Worm (Caenorhabditis elegans): ENCODE measurements around the gene rbc-1.

rbc-1 gene

ce11 chrX:14572419-14572818, 38.8 kb upstream of the rbc-1 start, which contains the start of gene lron-1 (continued):
- TF ChIP-seq F22D6.2 (tag; optimal IDR thresholded peaks at IDR 0.05), result no peak
- no peak for TF ChIP-seq ceh-91 (GFP tag; IDR thresholded peaks at IDR 0.05)
- TF ChIP-seq K11D2.4 (GFP tag; IDR thresholded peaks at IDR 0.05), result no peak
- TF ChIP-seq hsf-1 (GFP tag; IDR thresholded peaks at IDR 0.05), result no peak
- TF ChIP-seq mxl-1 (tag; optimal IDR thresholded peaks at IDR 0.05), result no peak
- TF ChIP-seq bed-1 (GFP tag; IDR thresholded peaks at IDR 0.05), result no peak

ce11 chrX:14575920-14576319, 35.3 kb upstream of the rbc-1 start:
- TF ChIP-seq akir-1 (GFP tag; optimal IDR thresholded peaks at IDR 0.05) (no peak), unc-62 (GFP tag; optimal IDR thresholded peaks at IDR 0.05) (peak; percentile 70), F33H1.4 (GFP tag; IDR thresholded peaks at IDR 0.05) (no peak), gei-17 (GFP tag; optimal IDR thresholded peaks at IDR 0.05) (no peak), attf-6 (GFP tag; IDR thresholded peaks at IDR 0.05) (no peak), nfya-2 (GFP tag; IDR thresholded peaks at IDR 0.05) (no peak)

ce11 chrX:14577579-14578127, 33.5 kb upstream of the rbc-1 start, which contains the start of gene let-4:
let-4 (plus strand) TSS chrX:14577935.
- peak; percentile 80 for TF ChIP-seq zfh-2 (GFP tag; conservative IDR thresholded peaks at IDR 0.05)
- TF ChIP-seq snpc-3.4 (tag; optimal IDR thresholded peaks at IDR 0.05), result no peak
- no peak for TF ChIP-seq F55B11.4 (tag; optimal IDR thresholded peaks at IDR 0.05; ENCODE audit: borderline replicate concordance, insufficient read depth)
- TF ChIP-seq egrh-3 (GFP tag; IDR thresholded peaks at IDR 0.05), result peak; percentile 55; the same call in 1 of the 2 replicates
- no peak for TF ChIP-seq B0035.1 (tag; optimal IDR thresholded peaks at IDR 0.05)
- TF ChIP-seq ztf-28 (GFP tag; IDR thresholded peaks at IDR 0.05), result no peak
- TF ChIP-seq ekl-4 (GFP tag; IDR thresholded peaks at IDR 0.05), result no peak
- TF ChIP-seq ceh-27 (GFP tag; optimal IDR thresholded peaks at IDR 0.05), result no peak
- TF ChIP-seq T26A5.8 (tag; optimal IDR thresholded peaks at IDR 0.05), result no peak
- no peak for TF ChIP-seq ztf-26 (tag; optimal IDR thresholded peaks at IDR 0.05)
- TF ChIP-seq die-1 (tag; optimal IDR thresholded peaks at IDR 0.05), result no peak
- TF ChIP-seq Y67H2A.10 (GFP tag; conservative IDR thresholded peaks at IDR 0.05), result no peak
- TF ChIP-seq athp-1 (tag; optimal IDR thresholded peaks at IDR 0.05), result no peak
- no peak for TF ChIP-seq hlh-26 (GFP tag; conservative IDR thresholded peaks at IDR 0.05)
- no peak for TF ChIP-seq ceh-79 (tag; optimal IDR thresholded peaks at IDR 0.05)
- TF ChIP-seq lsy-27 (tag; optimal IDR thresholded peaks at IDR 0.05; ENCODE audit: borderline replicate concordance, insufficient read depth), result no peak
- TF ChIP-seq dpff-1 (tag; optimal IDR thresholded peaks at IDR 0.05), result no peak
- no peak for TF ChIP-seq hmg-1.2 (GFP tag; IDR thresholded peaks at IDR 0.05)

ce11 chrX:14580853-14581252, 30.3 kb upstream of the rbc-1 start:
- TF ChIP-seq hmg-20 (GFP tag; IDR thresholded peaks at IDR 0.05), result no peak
- no peak for TF ChIP-seq attf-6 (GFP tag; IDR thresholded peaks at IDR 0.05)
- no peak for TF ChIP-seq cebp-2 (GFP tag; IDR thresholded peaks at IDR 0.05)
- TF ChIP-seq lin-35 (GFP tag; optimal IDR thresholded peaks at IDR 0.05), result no peak
- TF ChIP-seq Y53G8AR.9 (GFP tag; conservative IDR thresholded peaks at IDR 0.05), result no peak
- no peak for TF ChIP-seq madf-10 (tag; optimal IDR thresholded peaks at IDR 0.05)
- TF ChIP-seq F49E8.2 (tag; optimal IDR thresholded peaks at IDR 0.05; ENCODE audit: insufficient read depth), result no peak
- TF ChIP-seq efl-1 (GFP tag; optimal IDR thresholded peaks at IDR 0.05), result no peak
- no peak for TF ChIP-seq hsf-1 (GFP tag; IDR thresholded peaks at IDR 0.05)
- TF ChIP-seq sea-2 (GFP tag; IDR thresholded peaks at IDR 0.05), result no peak
- no peak for TF ChIP-seq sptf-2 (GFP tag; optimal IDR thresholded peaks at IDR 0.05)
- no peak for TF ChIP-seq F10E7.11 (tag; optimal IDR thresholded peaks at IDR 0.05)
- TF ChIP-seq let-607 (tag; optimal IDR thresholded peaks at IDR 0.05), result no peak

Measured in whole organism, young adult.